Worm (Caenorhabditis elegans): ENCODE measurements around the gene Y5H2B.3.
A peak's percentile ranks its signal among the peaks of the same experiment; 100 is the strongest.

Gene Y5H2B.3

ce11 chrV:2225130-2225529 lies 37.0 kb downstream of the Y5H2B.3 start, which contains the start of gene nhr-103:
Gene nhr-103, plus strand, starts transcription at chrV:2225430.
- no peak for TF ChIP-seq xnd-1 (tag; optimal IDR thresholded peaks at IDR 0.05)
- no peak for TF ChIP-seq pbrm-1 (GFP tag; IDR thresholded peaks at IDR 0.05)
- TF ChIP-seq Y67H2A.10 (GFP tag; conservative IDR thresholded peaks at IDR 0.05), result no peak
- TF ChIP-seq attf-6 (GFP tag; IDR thresholded peaks at IDR 0.05), result no peak
- TF ChIP-seq dox-1 (GFP tag; IDR thresholded peaks at IDR 0.05), result no peak
- no peak for TF ChIP-seq ceh-58 (GFP tag; IDR thresholded peaks at IDR 0.05)
- no peak for TF ChIP-seq bed-1 (GFP tag; IDR thresholded peaks at IDR 0.05)

DNA sequence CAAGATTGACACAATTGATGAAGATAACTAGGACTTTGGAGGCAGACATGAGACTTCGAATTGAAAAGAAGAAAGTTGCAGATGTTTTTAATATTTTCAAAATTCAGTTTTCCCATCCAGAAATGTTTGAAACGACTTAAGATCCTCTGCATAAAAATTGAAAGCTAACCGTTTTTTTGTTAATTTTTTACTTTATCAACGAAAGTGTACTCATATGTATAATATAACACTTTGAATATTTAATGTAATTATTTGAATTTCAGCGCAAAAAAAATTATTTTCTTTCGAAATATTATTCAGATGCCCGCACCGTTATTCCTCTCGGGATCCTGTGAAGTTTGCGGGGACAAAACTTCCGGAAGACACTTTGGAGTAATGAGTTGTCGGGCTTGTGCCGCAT lies 38.8 kb downstream of the Y5H2B.3 start, which contains the start of gene nhr-18:
TSS of gene nhr-18 (plus strand) at position 301 of the 400 bp plus-strand sequence.
- TF ChIP-seq ztf-28 (GFP tag; IDR thresholded peaks at IDR 0.05), result no peak
- TF ChIP-seq C06A6.2 (GFP tag; conservative IDR thresholded peaks at IDR 0.05), result no peak
- TF ChIP-seq sptf-2 (GFP tag; optimal IDR thresholded peaks at IDR 0.05), result no peak
- no peak for TF ChIP-seq ceh-91 (GFP tag; IDR thresholded peaks at IDR 0.05)
- no peak for TF ChIP-seq C17E4.6 (GFP tag; IDR thresholded peaks at IDR 0.05)
- no peak for TF ChIP-seq lin-26 (GFP tag; IDR thresholded peaks at IDR 0.05)
- no peak for TF ChIP-seq pbrm-1 (GFP tag; IDR thresholded peaks at IDR 0.05)
- no peak for TF ChIP-seq Y53F4B.3 (GFP tag; IDR thresholded peaks at IDR 0.05)
- no peak for TF ChIP-seq pha-4 (tag; optimal IDR thresholded peaks at IDR 0.05)
- no peak for TF ChIP-seq mxl-1 (tag; optimal IDR thresholded peaks at IDR 0.05)
- TF ChIP-seq chd-7 (tag; optimal IDR thresholded peaks at IDR 0.05), result no peak
- no peak for TF ChIP-seq bed-1 (GFP tag; IDR thresholded peaks at IDR 0.05)
- no peak for TF ChIP-seq ekl-4 (GFP tag; IDR thresholded peaks at IDR 0.05)
- no peak for TF ChIP-seq dox-1 (GFP tag; IDR thresholded peaks at IDR 0.05)
- no peak for TF ChIP-seq madf-6 (GFP tag; IDR thresholded peaks at IDR 0.05)

- no peak for TF ChIP-seq him-1 (tag; optimal IDR thresholded peaks at IDR 0.05)
- TF ChIP-seq tlf-1 (GFP tag; optimal IDR thresholded peaks at IDR 0.05), result no peak
- TF ChIP-seq ama-1 (optimal IDR thresholded peaks at IDR 0.05), result no peak
- TF ChIP-seq ama-1 (GFP tag; optimal IDR thresholded peaks at IDR 0.05), result no peak
- TF ChIP-seq nhr-27 (tag; optimal IDR thresholded peaks at IDR 0.05), result no peak
- TF ChIP-seq hrde-1 (tag; optimal IDR thresholded peaks at IDR 0.05; ENCODE audit: borderline replicate concordance), result no peak
- TF ChIP-seq F23B12.7 (tag; optimal IDR thresholded peaks at IDR 0.05; ENCODE audit: insufficient read depth), result no peak
- no peak for TF ChIP-seq lsy-27 (tag; optimal IDR thresholded peaks at IDR 0.05; ENCODE audit: borderline replicate concordance, insufficient read depth)
- TF ChIP-seq lin-54 (GFP tag; optimal IDR thresholded peaks at IDR 0.05), result no peak
- no peak for TF ChIP-seq K12H6.12 (tag; optimal IDR thresholded peaks at IDR 0.05)
- TF ChIP-seq K11D2.4 (GFP tag; IDR thresholded peaks at IDR 0.05), result no peak
- no peak for TF ChIP-seq ets-4 (GFP tag; optimal IDR thresholded peaks at IDR 0.05)
- TF ChIP-seq ekl-4 (GFP tag; IDR thresholded peaks at IDR 0.05), result no peak
- no peak for TF ChIP-seq pbrm-1 (GFP tag; IDR thresholded peaks at IDR 0.05)
- no peak for TF ChIP-seq ceh-27 (GFP tag; optimal IDR thresholded peaks at IDR 0.05)
Measured at ce11 chrV:2228781-2229180, 40.7 kb downstream of the Y5H2B.3 start, which contains the start of gene nhr-126. Gene nhr-126, plus strand, starts transcription at chrV:2229081.

DNA sequence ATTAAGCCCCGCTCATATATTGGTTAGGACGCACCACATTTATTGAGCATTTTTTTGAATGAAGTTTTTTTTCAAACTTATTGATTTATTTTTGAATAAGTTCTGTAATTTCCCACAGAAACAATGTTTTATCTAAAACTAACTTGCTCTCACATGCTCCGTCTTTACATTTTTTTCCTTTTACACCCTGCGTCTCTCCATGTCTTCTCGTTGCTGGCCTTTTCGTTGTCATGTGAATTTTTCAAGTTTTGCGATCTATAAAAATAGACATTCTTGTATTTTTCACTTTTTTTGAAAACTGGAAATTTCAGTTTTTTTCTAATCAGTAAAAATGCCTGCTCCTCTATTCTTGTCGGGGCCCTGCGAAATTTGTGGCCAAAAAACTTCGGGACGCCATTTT lies 42.8 kb downstream of the Y5H2B.3 start, which contains the start of gene nhr-134:
TSS of gene nhr-134 (plus strand) at position 312 of the 400 bp plus-strand sequence.
- peak; percentile 52; the same call in 1 of the 2 replicates for TF ChIP-seq hmg-1.2 (GFP tag; IDR thresholded peaks at IDR 0.05)
- TF ChIP-seq attf-5 (GFP tag; optimal IDR thresholded peaks at IDR 0.05), result peak; percentile 34
- no peak for TF ChIP-seq cebp-1 (GFP tag; IDR thresholded peaks at IDR 0.05)
- peak; percentile 25 for TF ChIP-seq cebp-1 (tag; optimal IDR thresholded peaks at IDR 0.05)
- TF ChIP-seq F37B4.10 (GFP tag; IDR thresholded peaks at IDR 0.05), result no peak
- TF ChIP-seq ceh-58 (GFP tag; IDR thresholded peaks at IDR 0.05), result no peak
- no peak for TF ChIP-seq F55B11.4 (tag; optimal IDR thresholded peaks at IDR 0.05; ENCODE audit: borderline replicate concordance, insufficient read depth)
- no peak for TF ChIP-seq ama-1 (optimal IDR thresholded peaks at IDR 0.05)
- no peak for TF ChIP-seq ama-1 (GFP tag; optimal IDR thresholded peaks at IDR 0.05)
- TF ChIP-seq nhr-80 (tag; optimal IDR thresholded peaks at IDR 0.05), result peak; percentile 4

All from whole organism, young adult.